Worm (Caenorhabditis elegans) whole organism, L4 larva: Measurements from ENCODE around the gene taf-3.

Experiments
- F10B5.3 ChIP-seq: sonication (generic microtip); optimal IDR thresholded peaks from 2 replicates; lab custom pipeline; 2016; ENCODE audit warnings: mild to moderate bottlenecking, missing genetic modification characterization, missing compliant biosample characterization
- R02D3.7 ChIP-seq: fragments of 150-350 bp; sonication (generic microtip); optimal IDR thresholded peaks from 3 replicates; lab custom pipeline; 2014; ENCODE audit warnings: missing biosample characterization, missing genetic modification characterization
- T20F7.1 ChIP-seq: fragments of 200-800 bp; sonication (Bioruptor generic); optimal IDR thresholded peaks from 2 replicates; lab custom pipeline; 2018; ENCODE audit warnings: mild to moderate bottlenecking, missing genetic modification characterization, missing compliant biosample characterization
- Y105C5A.15 ChIP-seq: fragments of 200-800 bp; sonication (Bioruptor generic); IDR thresholded peaks from 2 replicates; pipeline ENCODE4 v1.3.6; 2022; ENCODE audit warnings: missing genetic modification characterization, missing compliant biosample characterization
- aha-1 ChIP-seq: fragments of 150-350 bp; peaks from one replicate; lab custom pipeline; 2014; ENCODE audit warnings: missing biosample characterization, missing genetic modification characterization
- ceh-28 ChIP-seq: fragments of 150-350 bp; optimal IDR thresholded peaks from 2 replicates; lab custom pipeline; 2014; ENCODE audit warnings: missing biosample characterization, missing genetic modification reagents, missing genetic modification characterization
- ces-1 ChIP-seq: fragments of 150-350 bp; sonication (generic microtip); optimal IDR thresholded peaks from 4 replicates; lab custom pipeline; 2014; ENCODE audit warnings: missing biosample characterization, missing genetic modification reagents, missing genetic modification characterization
- ctbp-1 ChIP-seq: fragments of 200-800 bp; sonication (Bioruptor generic); IDR thresholded peaks from 2 replicates; pipeline ENCODE4 v1.3.6; 2022; ENCODE audit warnings: missing genetic modification reagents, missing genetic modification characterization, missing compliant biosample characterization
- daf-12 ChIP-seq: fragments of 150-350 bp; optimal IDR thresholded peaks from 2 replicates; lab custom pipeline; 2014; ENCODE audit warnings: missing biosample characterization, missing genetic modification reagents, missing genetic modification characterization
- daf-8 ChIP-seq: fragments of 200-800 bp; sonication (Bioruptor generic); IDR thresholded peaks from 2 replicates; pipeline ENCODE4 v1.3.6; 2022; ENCODE audit warnings: missing genetic modification characterization, missing compliant biosample characterization
- dmd-6 ChIP-seq: fragments of 200-800 bp; sonication (Bioruptor generic); IDR thresholded peaks from 2 replicates; pipeline ENCODE4 v1.3.6; 2022; ENCODE audit warnings: missing genetic modification reagents, missing genetic modification characterization, missing compliant biosample characterization
- dve-1 ChIP-seq: sonication (generic microtip); optimal IDR thresholded peaks from 2 replicates; lab custom pipeline; 2017; ENCODE audit warnings: antibody characterized with exemption, mild to moderate bottlenecking, missing genetic modification characterization, missing compliant biosample characterization; ENCODE audit not compliant: insufficient read depth
- hif-1 ChIP-seq, 2 experiments: sonication (generic microtip); optimal IDR thresholded peaks; 2 replicates each; lab custom pipeline; 2016 to 2017; ENCODE audit warnings: missing compliant biosample characterization in 2 of 2, missing genetic modification characterization in 2 of 2, missing genetic modification reagents in 2 of 2, missing genotype in 2 of 2, mild to moderate bottlenecking in 1 of 2
- hlh-11 ChIP-seq: fragments of 200-800 bp; sonication (Bioruptor generic); optimal IDR thresholded peaks from 2 replicates; lab custom pipeline; 2018; ENCODE audit warnings: mild to moderate bottlenecking, missing genetic modification characterization, missing compliant biosample characterization
- hlh-30 ChIP-seq: sonication (generic microtip); optimal IDR thresholded peaks from 2 replicates; lab custom pipeline; 2017; ENCODE audit warnings: antibody characterized with exemption, mild to moderate bottlenecking, missing genetic modification characterization, missing compliant biosample characterization; ENCODE audit not compliant: insufficient read depth
- hmg-1.1 ChIP-seq: fragments of 200-800 bp; sonication (Bioruptor generic); IDR thresholded peaks from 2 replicates; pipeline ENCODE4 v1.3.6; 2022; ENCODE audit warnings: missing genetic modification reagents, missing genetic modification characterization, missing compliant biosample characterization
- jun-1 ChIP-seq: fragments of 150-350 bp; optimal IDR thresholded peaks from 2 replicates; lab custom pipeline; 2014; ENCODE audit warnings: missing biosample characterization, missing genetic modification reagents, missing genetic modification characterization
- lim-7 ChIP-seq: fragments of 200-800 bp; sonication (Bioruptor generic); IDR thresholded peaks from 2 replicates; pipeline ENCODE4 v1.3.6; 2022; ENCODE audit warnings: missing genetic modification characterization, missing compliant biosample characterization
- lin-29 ChIP-seq: fragments of 200-800 bp; sonication (Bioruptor generic); IDR thresholded peaks from 2 replicates; pipeline ENCODE4 v1.3.6; 2022; ENCODE audit warnings: missing genetic modification reagents, missing genetic modification characterization, missing compliant biosample characterization
- lin-38 ChIP-seq: fragments of 200-800 bp; sonication (Bioruptor generic); IDR thresholded peaks from 2 replicates; pipeline ENCODE4 v1.3.6; 2022; ENCODE audit warnings: missing genetic modification reagents, missing genetic modification characterization, missing compliant biosample characterization
- lin-39 ChIP-seq: fragments of 150-350 bp; optimal IDR thresholded peaks from 2 replicates; lab custom pipeline; 2014; ENCODE audit warnings: missing biosample characterization, missing genetic modification reagents, missing genetic modification characterization
- lsy-2 ChIP-seq, 2 experiments: fragments of 150-350 bp in 1 of 2; sonication (generic microtip) in 1 of 2; optimal IDR thresholded peaks; 2 replicates each; lab custom pipeline; 2014 to 2017; ENCODE audit warnings: missing biosample characterization in 2 of 2, missing genetic modification characterization in 2 of 2
- madf-9 ChIP-seq: fragments of 200-800 bp; sonication (Bioruptor generic); conservative IDR thresholded peaks from 2 replicates; pipeline ENCODE4 v1.3.6; 2022; ENCODE audit warnings: missing genetic modification reagents, missing genetic modification characterization, missing compliant biosample characterization
- mdl-1 ChIP-seq, 2 experiments: fragments of 150-350 bp in 1 of 2; sonication (generic microtip) in 1 of 2; optimal IDR thresholded peaks; 2 replicates each; lab custom pipeline; 2014 to 2017; ENCODE audit warnings: missing biosample characterization in 2 of 2, missing genetic modification characterization in 2 of 2
- mep-1 ChIP-seq: fragments of 150-350 bp; sonication (generic microtip); optimal IDR thresholded peaks from 3 replicates; lab custom pipeline; 2014; ENCODE audit warnings: missing biosample characterization, missing genetic modification characterization
- mxl-3 ChIP-seq: fragments of 200-800 bp; sonication (Bioruptor generic); optimal IDR thresholded peaks from 2 replicates; lab custom pipeline; 2018; ENCODE audit warnings: mild to moderate bottlenecking, missing genetic modification characterization, missing compliant biosample characterization
- nhr-11 ChIP-seq: fragments of 150-350 bp; optimal IDR thresholded peaks from 2 replicates; lab custom pipeline; 2014; ENCODE audit warnings: missing biosample characterization, missing genetic modification characterization
- nhr-111 ChIP-seq: fragments of 200-800 bp; sonication (Bioruptor generic); optimal IDR thresholded peaks from 2 replicates; lab custom pipeline; 2018; ENCODE audit warnings: mild to moderate bottlenecking, missing genetic modification characterization, missing compliant biosample characterization
- nhr-28 ChIP-seq: fragments of 150-350 bp; optimal IDR thresholded peaks from 2 replicates; lab custom pipeline; 2014; ENCODE audit warnings: missing biosample characterization, missing genetic modification characterization
- nhr-77 ChIP-seq: fragments of 150-350 bp; optimal IDR thresholded peaks from 2 replicates; lab custom pipeline; 2014; ENCODE audit warnings: missing biosample characterization, missing genetic modification characterization
- php-3 ChIP-seq: fragments of 200-800 bp; sonication (Bioruptor generic); IDR thresholded peaks from 2 replicates; pipeline ENCODE4 v1.3.6; 2022; ENCODE audit warnings: missing genetic modification reagents, missing genetic modification characterization, missing compliant biosample characterization
- pqm-1 ChIP-seq: sonication (generic microtip); optimal IDR thresholded peaks from 2 replicates; lab custom pipeline; 2017; ENCODE audit warnings: missing biosample characterization, missing genetic modification characterization
- rbr-2 ChIP-seq: sonication (generic microtip); optimal IDR thresholded peaks from 2 replicates; lab custom pipeline; 2016; ENCODE audit warnings: missing genotype, missing genetic modification characterization, missing compliant biosample characterization
- sdz-12 ChIP-seq: fragments of 200-800 bp; sonication (Bioruptor generic); optimal IDR thresholded peaks from 2 replicates; lab custom pipeline; 2018; ENCODE audit warnings: mild to moderate bottlenecking, missing genetic modification characterization, missing compliant biosample characterization
- set-16 ChIP-seq: fragments of 200-800 bp; sonication (Bioruptor generic); IDR thresholded peaks from 2 replicates; pipeline ENCODE4 v1.3.6; 2022; ENCODE audit warnings: missing genetic modification reagents, missing genetic modification characterization, missing compliant biosample characterization
- skn-1 ChIP-seq: fragments of 150-350 bp; optimal IDR thresholded peaks from 2 replicates; lab custom pipeline; 2014; ENCODE audit warnings: missing biosample characterization, missing genetic modification characterization
- snpc-4 ChIP-seq: fragments of 150-350 bp; optimal IDR thresholded peaks from 2 replicates; lab custom pipeline; 2014; ENCODE audit warnings: missing biosample characterization, missing genetic modification characterization
- unc-39 ChIP-seq: sonication (generic microtip); optimal IDR thresholded peaks from 2 replicates; lab custom pipeline; 2017; ENCODE audit warnings: missing biosample characterization, missing genetic modification characterization
- unc-62 ChIP-seq, 3 experiments: fragments of 150-350 bp in 1 of 3; sonication (generic microtip); optimal IDR thresholded peaks in 2 of 3; peaks in 1 of 3; 1 replicate in 1 of 3; 2 replicates in 2 of 3; lab custom pipeline; 2014 to 2017; ENCODE audit warnings: missing biosample characterization in 3 of 3, missing genetic modification characterization in 3 of 3, missing genetic modification reagents in 3 of 3, missing genotype in 1 of 3
- vab-7 ChIP-seq: fragments of 200-800 bp; sonication (Bioruptor generic); IDR thresholded peaks from 2 replicates; pipeline ENCODE4 v1.3.6; 2022; ENCODE audit warnings: missing genetic modification reagents, missing genetic modification characterization, missing compliant biosample characterization
- zag-1 ChIP-seq: fragments of 150-350 bp; optimal IDR thresholded peaks from 2 replicates; lab custom pipeline; 2014; ENCODE audit warnings: missing biosample characterization, missing genetic modification characterization
- zfp-3 ChIP-seq: fragments of 200-800 bp; sonication (Bioruptor generic); conservative IDR thresholded peaks from 2 replicates; pipeline ENCODE4 v1.3.6; 2022; ENCODE audit warnings: missing genetic modification reagents, missing genetic modification characterization, missing compliant biosample characterization
- zip-11 ChIP-seq: fragments of 200-800 bp; sonication (Bioruptor generic); IDR thresholded peaks from 2 replicates; pipeline ENCODE4 v1.3.6; 2022; ENCODE audit warnings: missing genetic modification characterization, missing compliant biosample characterization
- zip-2 ChIP-seq: fragments of 150-350 bp; optimal IDR thresholded peaks from 2 replicates; lab custom pipeline; 2014; ENCODE audit warnings: missing biosample characterization, missing genetic modification characterization
- ztf-11 ChIP-seq: fragments of 150-350 bp; optimal IDR thresholded peaks from 2 replicates; lab custom pipeline; 2014; ENCODE audit warnings: missing biosample characterization, missing genetic modification characterization
- ztf-7 ChIP-seq: fragments of 150-350 bp; optimal IDR thresholded peaks from 2 replicates; lab custom pipeline; 2014; ENCODE audit warnings: missing biosample characterization, missing genetic modification characterization

taf-3 gene

DNA sequence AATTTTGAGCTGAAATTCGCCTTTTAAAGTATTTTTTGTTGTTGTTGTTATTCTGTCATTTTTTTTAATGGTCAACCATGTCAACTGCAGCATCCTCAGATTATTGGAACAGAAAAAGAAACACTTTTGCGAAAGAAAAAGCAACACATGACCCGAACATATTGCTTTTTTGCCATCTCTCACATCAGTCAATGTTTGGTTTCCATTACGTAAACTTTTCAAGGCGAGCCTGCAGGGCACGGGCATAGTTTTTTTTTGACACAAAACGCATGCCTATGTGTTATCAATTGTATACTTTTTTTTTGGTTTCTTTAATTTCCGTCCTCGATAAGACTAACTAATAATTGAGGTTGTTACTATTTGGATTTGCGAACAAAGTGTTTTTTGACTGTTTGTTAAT is 5.2 kb downstream of the taf-3 start:
- TF ChIP-seq ztf-11 (tag; lab: Kevin White, UChicago) (no peak), daf-8 (no peak), ctbp-1 (GFP tag; lab: Robert Waterston, UW) (no peak), ceh-28 (no peak), skn-1 (tag; lab: Kevin White, UChicago) (no peak), ztf-7 (tag; lab: Kevin White, UChicago) (no peak), pqm-1 (tag; lab: Kevin White, UChicago) (peak; percentile 60), dmd-6 (GFP tag; lab: Robert Waterston, UW) (peak; percentile 68), mxl-3 (GFP tag; lab: Kevin White, UChicago) (no peak), R02D3.7 (tag; lab: Kevin White, UChicago) (no peak), nhr-77 (tag; lab: Kevin White, UChicago) (peak; percentile 16), nhr-111 (GFP tag; lab: Kevin White, UChicago) (no peak), lin-29 (GFP tag; lab: Robert Waterston, UW) (no peak), hlh-30 (tag; lab: Kevin White, UChicago) (peak; percentile 55), hlh-11 (tag; lab: Kevin White, UChicago) (peak; percentile 44), php-3 (GFP tag; lab: Robert Waterston, UW) (no peak), zag-1 (tag; lab: Kevin White, UChicago) (no peak), madf-9 (no peak), hif-1 (tag; optimal IDR thresholded peaks at IDR 0.05; lab: Kevin White, UChicago) (no peak), mep-1 (tag; lab: Kevin White, UChicago) (peak; percentile 31), dve-1 (tag; lab: Kevin White, UChicago) (peak; percentile 44), unc-62 (GFP tag; optimal IDR thresholded peaks at IDR 0.05 in 1 of 2; lab: Kevin White, UChicago) (peak in 1 of 2 experiments; percentile 16), unc-62 (tag; optimal IDR thresholded peaks at IDR 0.05; lab: Kevin White, UChicago) (no peak), aha-1 (tag; lab: Kevin White, UChicago) (peak; percentile 43), mdl-1 (tag; optimal IDR thresholded peaks at IDR 0.05; lab: Kevin White, UChicago) (peak in 1 of 2 experiments; percentile 29)

DNA sequence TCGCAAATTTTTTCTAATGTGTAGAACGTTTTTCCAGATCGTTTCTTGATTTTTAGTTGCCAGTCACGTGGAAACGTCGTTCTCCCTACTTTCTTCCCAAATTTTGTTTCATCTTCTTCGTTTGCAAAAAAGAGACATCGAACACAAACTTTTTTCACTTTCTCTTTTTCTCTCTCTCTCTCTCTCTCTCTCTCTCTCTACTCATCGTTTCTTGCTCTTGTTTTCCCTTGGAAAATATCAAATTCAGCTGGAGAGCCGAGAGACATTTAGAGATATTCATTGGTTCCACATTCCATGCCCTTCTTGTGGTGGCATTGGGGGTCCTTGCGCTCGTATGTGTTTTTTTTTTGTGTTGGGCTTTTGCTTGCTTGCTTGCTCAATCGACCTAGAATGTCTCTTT is 7.0 kb downstream of the taf-3 start:
- TF ChIP-seq skn-1 (tag; lab: Kevin White, UChicago) (no peak), F10B5.3 (tag; lab: Kevin White, UChicago) (no peak), jun-1 (no peak), hlh-30 (tag; lab: Kevin White, UChicago) (peak; percentile 42), lsy-2 (tag; optimal IDR thresholded peaks at IDR 0.05; lab: Kevin White, UChicago) (peak in 1 of 2 experiments; percentile 30), nhr-77 (tag; lab: Kevin White, UChicago) (no peak), mep-1 (tag; lab: Kevin White, UChicago) (peak; percentile 27), zip-11 (GFP tag; lab: Robert Waterston, UW) (no peak), rbr-2 (tag; lab: Kevin White, UChicago) (peak; percentile 5)

- TF ChIP-seq nhr-28 (tag; lab: Kevin White, UChicago) (no peak), vab-7 (GFP tag; lab: Robert Waterston, UW) (no peak), aha-1 (tag; lab: Kevin White, UChicago) (peak; percentile 59), lin-38 (GFP tag; lab: Robert Waterston, UW) (0 out of 2 replicates have a peak, but pooled peaks have one; percentile 18), ztf-11 (tag; lab: Kevin White, UChicago) (no peak), set-16 (GFP tag; lab: Robert Waterston, UW) (peak; percentile 28; the same call in 1 of the 2 replicates), snpc-4 (tag; lab: Kevin White, UChicago) (peak; percentile 29)
Measured at ce11 chrX:16341838-16342237, 9.6 kb downstream of the taf-3 start.

DNA sequence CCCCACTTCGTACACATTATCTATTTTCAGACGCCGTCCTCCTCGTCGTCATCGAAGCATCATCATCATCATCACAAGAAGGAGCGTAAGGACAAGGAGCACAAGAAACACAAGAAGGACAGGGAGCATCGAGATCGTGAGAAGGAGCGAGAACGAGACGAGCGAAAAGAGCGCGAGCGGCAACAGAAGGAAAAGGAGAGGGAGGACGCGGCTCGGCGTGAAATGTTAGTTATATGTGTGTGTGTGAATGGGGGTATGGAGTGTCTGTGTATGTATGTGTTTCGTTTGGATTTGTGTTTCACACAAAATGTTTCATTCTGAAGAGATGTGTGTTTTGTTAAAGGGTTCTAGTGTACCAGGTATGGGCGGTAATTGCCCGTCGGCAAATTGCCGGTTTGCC is 10.0 kb downstream of the taf-3 start:
- TF ChIP-seq ces-1: no peak
- TF ChIP-seq hmg-1.1 (GFP tag; lab: Robert Waterston, UW): peak; percentile 56
- no peak for TF ChIP-seq snpc-4 (tag; lab: Kevin White, UChicago)
- TF ChIP-seq daf-12 (tag; lab: Kevin White, UChicago): no peak
- no peak for TF ChIP-seq ctbp-1 (GFP tag; lab: Robert Waterston, UW)
- no peak for TF ChIP-seq zip-2 (tag; lab: Kevin White, UChicago)
- TF ChIP-seq T20F7.1 (GFP tag; lab: Kevin White, UChicago): no peak
- peak; percentile 24 for TF ChIP-seq mep-1 (tag; lab: Kevin White, UChicago)
- no peak for TF ChIP-seq nhr-11
- TF ChIP-seq hlh-11 (tag; lab: Kevin White, UChicago): no peak
- no peak for TF ChIP-seq lin-39 (tag; lab: Kevin White, UChicago)
- no peak for TF ChIP-seq lim-7 (GFP tag; lab: Robert Waterston, UW)
- TF ChIP-seq sdz-12 (GFP tag; lab: Kevin White, UChicago): no peak
- no peak for TF ChIP-seq unc-39 (tag; lab: Kevin White, UChicago)
- no peak for TF ChIP-seq zfp-3
- TF ChIP-seq aha-1 (tag; lab: Kevin White, UChicago): no peak
- no peak for TF ChIP-seq Y105C5A.15 (GFP tag; lab: Robert Waterston, UW)
